Fruit fly (Drosophila melanogaster): ENCODE measurements around the gene Or71a.

Gene Or71a

dm6 chr3L:15107776-15108379, 29.6 kb upstream of the Or71a start (continued):
- peak; percentile 32 for TF ChIP-seq CG6254 (GFP tag; optimal IDR thresholded peaks at IDR 0.05)
- peak; percentile 45 for TF ChIP-seq Xbp1 (GFP tag; optimal IDR thresholded peaks at IDR 0.05)
- TF ChIP-seq hkb (optimal IDR thresholded peaks at IDR 0.05), result no peak
- peak; percentile 14; the same call in 1 of the 2 replicates for TF ChIP-seq hkb (GFP tag; IDR thresholded peaks at IDR 0.05)
- TF ChIP-seq Tbp (GFP tag; optimal IDR thresholded peaks at IDR 0.05), result no peak
- TF ChIP-seq Pdp1 (GFP tag; optimal IDR thresholded peaks at IDR 0.05), result peak in 1 of 2 experiments; percentile 41
- TF ChIP-seq slou (GFP tag; optimal IDR thresholded peaks at IDR 0.05), result no peak
- peak; percentile 25 for TF ChIP-seq CG12155 (GFP tag; optimal IDR thresholded peaks at IDR 0.05)
- peak; percentile 37 for TF ChIP-seq bab2 (GFP tag; optimal IDR thresholded peaks at IDR 0.05)
- TF ChIP-seq CG6683 (GFP tag; optimal IDR thresholded peaks at IDR 0.05), result peak; percentile 3
- no peak for TF ChIP-seq CG18011 (GFP tag; optimal IDR thresholded peaks at IDR 0.05)
- peak; percentile 28 for TF ChIP-seq CG5245 (GFP tag; optimal IDR thresholded peaks at IDR 0.05)
- peak; percentile 11 for TF ChIP-seq CG18476 (GFP tag; optimal IDR thresholded peaks at IDR 0.05)
- TF ChIP-seq CG5953 (GFP tag; IDR thresholded peaks at IDR 0.05), result no peak
- peak; percentile 30; the same call in 1 of the 3 replicates for TF ChIP-seq croc (GFP tag; conservative IDR thresholded peaks at IDR 0.05)
- TF ChIP-seq da (GFP tag; optimal IDR thresholded peaks at IDR 0.05), result no peak
- TF ChIP-seq CG6272 (GFP tag; IDR thresholded peaks at IDR 0.05), result no peak
- TF ChIP-seq sisA (GFP tag; IDR thresholded peaks at IDR 0.05), result peak; percentile 41; the same call in 1 of the 2 replicates
- no peak for TF ChIP-seq B-H1 (GFP tag; IDR thresholded peaks at IDR 0.05)
- no peak for TF ChIP-seq pho (GFP tag; optimal IDR thresholded peaks at IDR 0.05)
- peak; percentile 56 for TF ChIP-seq CG18599 (GFP tag; optimal IDR thresholded peaks at IDR 0.05)
- TF ChIP-seq CG4820 (GFP tag; optimal IDR thresholded peaks at IDR 0.05), result peak; percentile 18
- peak; percentile 27; the same call in 1 of the 2 replicates for TF ChIP-seq onecut (GFP tag; IDR thresholded peaks at IDR 0.05)
- TF ChIP-seq CG6854 (GFP tag; optimal IDR thresholded peaks at IDR 0.05), result no peak
- peak; percentile 25 for TF ChIP-seq CG13775 (GFP tag; optimal IDR thresholded peaks at IDR 0.05)
- peak; percentile 7 for TF ChIP-seq lilli (GFP tag; optimal IDR thresholded peaks at IDR 0.05)
- peak; percentile 76 for TF ChIP-seq CG17829 (tag; optimal IDR thresholded peaks at IDR 0.05)
- TF ChIP-seq twi (tag; optimal IDR thresholded peaks at IDR 0.05), result peak; percentile 20
- TF ChIP-seq MTF-1 (GFP tag; optimal IDR thresholded peaks at IDR 0.05; ENCODE audit: borderline replicate concordance), result no peak
- TF ChIP-seq Awh (GFP tag; IDR thresholded peaks at IDR 0.05), result no peak
- no peak for TF ChIP-seq NK7.1 (GFP tag; optimal IDR thresholded peaks at IDR 0.05)
- peak; percentile 70 for TF ChIP-seq CG11504 (tag; optimal IDR thresholded peaks at IDR 0.05)
- 0 out of 3 replicates have a peak, but pooled peaks have one; percentile 39 for TF ChIP-seq CG3726 (GFP tag; IDR thresholded peaks at IDR 0.05)
- TF ChIP-seq CG2129 (GFP tag; IDR thresholded peaks at IDR 0.05; ENCODE audit: partially characterized antibody), result no peak
- peak; percentile 83 for TF ChIP-seq CG7556 (GFP tag; optimal IDR thresholded peaks at IDR 0.05)
- TF ChIP-seq jigr1 (GFP tag; IDR thresholded peaks at IDR 0.05), result no peak
- no peak for TF ChIP-seq Adf1 (GFP tag; IDR thresholded peaks at IDR 0.05)
- no peak for TF ChIP-seq CG8478 (optimal IDR thresholded peaks at IDR 0.05)
- TF ChIP-seq CG1602 (GFP tag; optimal IDR thresholded peaks at IDR 0.05), result peak; percentile 43
- no peak for TF ChIP-seq Trl (optimal IDR thresholded peaks at IDR 0.05)
- TF ChIP-seq Trl (GFP tag; optimal IDR thresholded peaks at IDR 0.05), result no peak
- peak; percentile 5 for TF ChIP-seq Usf (GFP tag; optimal IDR thresholded peaks at IDR 0.05)
- no peak for TF ChIP-seq Lhr (GFP tag; optimal IDR thresholded peaks at IDR 0.05)
- TF ChIP-seq CG9609 (GFP tag; optimal IDR thresholded peaks at IDR 0.05), result no peak
- peak; percentile 5; the same call in 1 of the 4 replicates for TF ChIP-seq Gug (GFP tag; IDR thresholded peaks at IDR 0.05)
- peak; percentile 10 for TF ChIP-seq Hsf (GFP tag; optimal IDR thresholded peaks at IDR 0.05)
- peak; percentile 56 for TF ChIP-seq tio (GFP tag; optimal IDR thresholded peaks at IDR 0.05)
- TF ChIP-seq CG18619 (GFP tag; optimal IDR thresholded peaks at IDR 0.05), result peak; percentile 20
- peak; percentile 94 for TF ChIP-seq corto (GFP tag; optimal IDR thresholded peaks at IDR 0.05)
- TF ChIP-seq stc (GFP tag; IDR thresholded peaks at IDR 0.05), result no peak
- no peak for TF ChIP-seq ttk (GFP tag; IDR thresholded peaks at IDR 0.05)
